Fruit fly (Drosophila melanogaster): ENCODE results near the gene brv1.

Gene brv1

DNA sequence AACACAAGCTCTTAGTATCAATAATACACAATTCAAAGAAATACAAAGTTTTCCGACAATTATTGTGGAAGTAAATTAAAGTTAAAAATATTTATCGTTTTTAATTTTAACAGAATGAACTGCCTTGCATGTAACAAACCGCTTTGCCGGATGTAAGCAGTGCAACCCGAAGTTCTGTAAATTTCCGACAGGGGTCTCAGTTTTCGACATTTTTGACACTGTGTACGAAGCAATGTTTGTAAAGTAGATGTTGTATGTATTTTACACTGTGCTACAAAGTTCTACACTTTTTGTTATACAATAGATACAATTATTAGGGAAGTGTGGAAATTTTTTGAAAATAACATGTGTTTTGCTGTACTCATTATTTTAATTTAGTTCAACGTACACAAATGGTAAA is 30.2 kb upstream of the brv1 start (continued):
- TF ChIP-seq CG7556 (GFP tag; optimal IDR thresholded peaks at IDR 0.05) (no peak), dimm (GFP tag; IDR thresholded peaks at IDR 0.05) (peak; percentile 82), onecut (GFP tag; IDR thresholded peaks at IDR 0.05) (peak; percentile 87), CG10147 (GFP tag; optimal IDR thresholded peaks at IDR 0.05) (peak; percentile 81), Sry-δ (GFP tag; optimal IDR thresholded peaks at IDR 0.05) (peak; percentile 58), Side (GFP tag; optimal IDR thresholded peaks at IDR 0.05) (peak; percentile 94), Med (GFP tag) (peak; percentile 99), Oli (tag; optimal IDR thresholded peaks at IDR 0.05) (peak; percentile 49), kay (GFP tag; optimal IDR thresholded peaks at IDR 0.05) (peak; percentile 74), CG11723 (GFP tag; optimal IDR thresholded peaks at IDR 0.05) (peak; percentile 63), CG2875 (GFP tag; optimal IDR thresholded peaks at IDR 0.05) (peak; percentile 85), CG11504 (tag; optimal IDR thresholded peaks at IDR 0.05) (peak; percentile 80), CG6791 (GFP tag; IDR thresholded peaks at IDR 0.05; ENCODE audit: partially characterized antibody) (peak; percentile 75), grau (tag; optimal IDR thresholded peaks at IDR 0.05) (peak; percentile 73), fd3F (GFP tag; optimal IDR thresholded peaks at IDR 0.05) (peak; percentile 79), CG11247 (GFP tag; IDR thresholded peaks at IDR 0.05) (peak; percentile 96), ab (GFP tag; optimal IDR thresholded peaks at IDR 0.05) (peak; percentile 59), Dek (tag; optimal IDR thresholded peaks at IDR 0.05) (peak; percentile 84), Gsc (GFP tag; IDR thresholded peaks at IDR 0.05) (peak; percentile 76), slp2 (GFP tag; optimal IDR thresholded peaks at IDR 0.05) (peak; percentile 89), cato (GFP tag; optimal IDR thresholded peaks at IDR 0.05; ENCODE audit: borderline replicate concordance) (peak; percentile 81), CG31388 (GFP tag; optimal IDR thresholded peaks at IDR 0.05) (peak; percentile 33), row (GFP tag; IDR thresholded peaks at IDR 0.05) (no peak; the same call in 1 of the 3 replicates), stc (GFP tag; IDR thresholded peaks at IDR 0.05) (peak; percentile 86), CG18619 (GFP tag; optimal IDR thresholded peaks at IDR 0.05) (peak; percentile 87), luna (GFP tag; optimal IDR thresholded peaks at IDR 0.05) (peak; percentile 95), BtbVII (GFP tag; optimal IDR thresholded peaks at IDR 0.05) (peak; percentile 74), prd (optimal IDR thresholded peaks at IDR 0.05) (no peak), prd (GFP tag; IDR thresholded peaks at IDR 0.05) (peak; percentile 89), salm (tag; optimal IDR thresholded peaks at IDR 0.05) (no peak), Lpt (GFP tag; optimal IDR thresholded peaks at IDR 0.05) (no peak), kni (GFP tag; optimal IDR thresholded peaks at IDR 0.05) (peak; percentile 75), Opbp (GFP tag; IDR thresholded peaks at IDR 0.05; ENCODE audit: partially characterized antibody) (peak; percentile 53; the same call in 1 of the 3 replicates), Scr (GFP tag; IDR thresholded peaks at IDR 0.05; ENCODE audit: partially characterized antibody) (0 out of 2 replicates have a peak, but pooled peaks have one; percentile 17), dysf (GFP tag; IDR thresholded peaks at IDR 0.05) (peak; percentile 92), CG2199 (GFP tag; IDR thresholded peaks at IDR 0.05) (peak; percentile 98), Rx (GFP tag; IDR thresholded peaks at IDR 0.05) (peak; percentile 97), kah (GFP tag; optimal IDR thresholded peaks at IDR 0.05) (no peak), mam (GFP tag; optimal IDR thresholded peaks at IDR 0.05) (peak; percentile 95), D19A (tag; optimal IDR thresholded peaks at IDR 0.05) (peak; percentile 62), B-H2 (GFP tag; optimal IDR thresholded peaks at IDR 0.05) (peak; percentile 83), Lim3 (GFP tag; IDR thresholded peaks at IDR 0.05) (peak; percentile 40; the same call in 1 of the 2 replicates), danr (GFP tag; IDR thresholded peaks at IDR 0.05) (peak; percentile 80), CG9215 (GFP tag; IDR thresholded peaks at IDR 0.05) (peak; percentile 80), CG8478 (optimal IDR thresholded peaks at IDR 0.05) (peak; percentile 84), cg (GFP tag; optimal IDR thresholded peaks at IDR 0.05) (no peak), exex (tag; optimal IDR thresholded peaks at IDR 0.05) (no peak), GATAe (GFP tag; conservative IDR thresholded peaks at IDR 0.05) (peak; percentile 65), CG13424 (tag; optimal IDR thresholded peaks at IDR 0.05) (peak; percentile 70), Gug (GFP tag; IDR thresholded peaks at IDR 0.05) (peak; percentile 93; the same call in 3 of the 4 replicates), CG10366 (GFP tag; IDR thresholded peaks at IDR 0.05) (peak; percentile 91)

All from whole organism, embryonic.